Fruit fly (Drosophila melanogaster) S2 (cell line): ENCODE data around the gene Arr2.

Experiments used
- CG8478 ChIP-seq: fragments of >200 bp; optimal IDR thresholded peaks from 2 replicates; lab custom pipeline; 2018
- CTCF ChIP-seq, 2 experiments: fragments of >200 bp; optimal IDR thresholded peaks; 2 replicates each; lab custom pipeline; 2018

DNA sequence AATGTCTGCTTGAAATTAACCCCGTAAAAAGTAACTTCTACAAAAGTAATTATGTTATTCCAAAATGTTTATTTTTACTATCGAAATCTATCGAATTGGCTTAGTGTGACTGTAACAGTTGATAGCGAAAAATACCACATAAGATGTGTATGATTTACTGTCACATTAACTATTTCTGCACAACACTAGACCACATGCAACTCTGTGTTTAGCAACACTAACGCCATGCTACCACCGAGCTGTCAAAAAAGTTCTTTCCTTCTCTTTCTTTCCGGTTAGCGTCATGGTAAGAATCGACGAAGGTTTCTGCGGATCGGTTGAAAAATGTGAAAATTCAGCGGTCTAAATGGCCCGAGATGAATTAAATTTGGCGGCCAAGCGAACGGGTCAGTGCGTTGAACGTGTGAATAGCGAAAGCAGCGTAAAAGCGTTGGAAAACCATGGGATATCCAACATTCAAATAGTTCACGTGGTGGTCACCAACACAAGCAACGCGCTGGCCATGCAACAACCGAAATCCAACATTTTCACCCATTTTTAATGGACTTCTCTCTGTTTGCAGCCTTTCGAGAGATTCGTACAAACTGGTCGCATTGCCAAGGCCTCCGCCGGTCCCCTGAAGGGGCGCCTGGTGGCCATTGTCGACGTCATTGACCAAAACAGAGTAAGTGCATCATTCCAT, 47.8 kb downstream of the Arr2 start, which contains the start of the genes Nelf-E and RpL14:
- TF ChIP-seq CTCF (optimal IDR thresholded peaks at IDR 0.05; lab: Kevin White, UChicago), result peak; percentile 26 to 28
- TF ChIP-seq CG8478 (lab: Kevin White, UChicago), result no peak
